Fruit fly (Drosophila melanogaster): ENCODE measurements around the gene HIP.

dm6 chrX:3774277-3774676 is 24.7 kb upstream of the HIP start:
- TF ChIP-seq Dip3 (GFP tag; optimal IDR thresholded peaks at IDR 0.05), result peak; percentile 94
- peak; percentile 83 for TF ChIP-seq emc (GFP tag; optimal IDR thresholded peaks at IDR 0.05)
- TF ChIP-seq Nf-YA (GFP tag; IDR thresholded peaks at IDR 0.05), result peak; percentile 61
- peak; percentile 67; the same call in 1 of the 2 replicates for TF ChIP-seq CG5953 (GFP tag; IDR thresholded peaks at IDR 0.05)
- peak; percentile 97 for TF ChIP-seq CG9932 (GFP tag; IDR thresholded peaks at IDR 0.05)
- peak; percentile 63 for TF ChIP-seq CG11398 (GFP tag; optimal IDR thresholded peaks at IDR 0.05)
- peak; percentile 74 for TF ChIP-seq fd96Cb (tag; optimal IDR thresholded peaks at IDR 0.05)
- peak; percentile 56 for TF ChIP-seq CG15479 (GFP tag; optimal IDR thresholded peaks at IDR 0.05)
- TF ChIP-seq NC2β (GFP tag; optimal IDR thresholded peaks at IDR 0.05), result peak; percentile 81
- peak; percentile 85 for TF ChIP-seq CG9609 (GFP tag; optimal IDR thresholded peaks at IDR 0.05)
- TF ChIP-seq CG31365 (tag; optimal IDR thresholded peaks at IDR 0.05), result peak; percentile 77
- TF ChIP-seq dmrt11E (tag; optimal IDR thresholded peaks at IDR 0.05), result peak; percentile 53
